Fruit fly (Drosophila melanogaster) S2 (cell line): Measurements from ENCODE around the gene CG12590.

Source experiments
- CG8478 ChIP-seq: fragments of >200 bp; optimal IDR thresholded peaks from 2 replicates; lab custom pipeline; 2018
- CTCF ChIP-seq, 2 experiments: fragments of >200 bp; optimal IDR thresholded peaks; 2 replicates each; lab custom pipeline; 2018

- TF ChIP-seq CG8478 (no peak), CTCF (optimal IDR thresholded peaks at IDR 0.05; lab: Kevin White, UChicago) (no peak)
Observed at dm6 chr3R:5199581-5199980, 40.2 kb downstream of the CG12590 start.
